Worm (Caenorhabditis elegans): ENCODE results near the gene asd-1.

The asd-1 gene

ce11 chrIII:4152828-4153227 is 44.3 kb upstream of the asd-1 start:
- no peak for TF ChIP-seq hlh-1 (tag; optimal IDR thresholded peaks at IDR 0.05)

DNA sequence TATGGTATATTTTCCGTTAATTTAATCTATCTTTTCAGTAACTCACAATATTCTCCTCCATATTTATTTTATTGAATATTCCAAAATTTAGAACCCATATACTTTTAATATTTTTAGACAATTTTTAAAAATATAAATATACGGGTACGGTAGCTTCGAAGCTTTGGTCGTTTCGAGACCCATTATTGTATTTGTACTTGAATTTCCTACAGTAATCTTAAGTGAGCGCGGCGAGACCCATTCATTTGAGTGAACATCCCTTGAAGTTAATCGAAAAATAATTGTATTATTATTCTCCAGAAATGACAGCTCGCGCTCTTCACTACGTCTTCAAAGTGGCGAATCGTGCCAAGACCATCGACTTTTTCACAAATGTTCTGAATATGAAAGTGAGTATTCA is 43.8 kb upstream of the asd-1 start, which contains the start of gene glod-4:
glod-4 (plus strand) TSS at position 301 of the 400 bp plus-strand sequence.
- TF ChIP-seq hlh-1 (tag; optimal IDR thresholded peaks at IDR 0.05) (no peak), sptf-1 (tag; optimal IDR thresholded peaks at IDR 0.05) (no peak), drap-1 (GFP tag; optimal IDR thresholded peaks at IDR 0.05) (no peak), nhr-76 (tag; optimal IDR thresholded peaks at IDR 0.05) (no peak), unc-39 (tag; optimal IDR thresholded peaks at IDR 0.05) (no peak), lin-32 (GFP tag; optimal IDR thresholded peaks at IDR 0.05) (no peak), ceh-43 (GFP tag; optimal IDR thresholded peaks at IDR 0.05) (no peak)

DNA sequence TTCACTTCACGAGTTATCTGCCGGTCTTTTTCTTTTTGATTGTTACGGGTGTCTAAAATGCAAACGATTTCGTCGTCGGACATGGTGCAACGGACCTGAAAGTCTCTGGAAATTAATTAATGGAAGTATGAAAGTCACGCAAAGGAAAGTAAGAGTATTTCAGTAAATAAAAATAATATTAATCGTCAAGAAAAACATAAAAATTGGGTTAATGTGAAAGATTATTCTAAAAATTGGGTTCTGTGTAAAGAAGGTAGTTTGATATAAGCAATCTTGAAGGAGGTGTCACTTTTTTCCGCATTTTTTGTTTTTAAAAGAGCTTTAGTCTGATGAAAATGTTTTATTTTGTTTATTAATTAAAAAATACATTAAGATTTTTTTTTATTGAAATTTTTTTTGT is 39.8 kb upstream of the asd-1 start, which contains the start of gene C16C10.9:
C16C10.9 (minus strand) TSS at position 101 of the 400 bp plus-strand sequence.
- no peak for TF ChIP-seq pha-4 (tag; optimal IDR thresholded peaks at IDR 0.05)

DNA sequence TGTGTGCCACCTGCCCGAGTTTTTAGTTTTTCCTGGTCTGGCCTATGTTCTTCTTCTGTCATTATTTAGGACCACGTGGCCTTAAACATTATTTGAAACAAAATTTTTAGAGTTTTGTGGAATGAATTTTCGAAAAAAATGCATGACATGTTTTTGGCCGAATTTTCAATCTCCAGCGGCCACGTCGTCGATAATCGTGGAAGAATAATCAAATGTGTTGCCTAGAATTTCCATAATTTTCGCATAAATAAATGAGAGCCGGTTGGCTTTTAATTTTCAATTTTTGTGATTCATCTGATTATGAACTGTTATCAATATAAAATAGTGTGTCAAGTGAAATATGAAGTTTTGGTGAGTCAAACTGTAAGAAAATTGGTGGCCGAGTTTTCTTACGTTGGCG is 36.1 kb upstream of the asd-1 start, which contains the start of gene C01G12.16:
C01G12.16 (plus strand) TSS at position 301 of the 400 bp plus-strand sequence.
- no peak for TF ChIP-seq ztf-11 (tag; optimal IDR thresholded peaks at IDR 0.05)
- no peak for TF ChIP-seq blmp-1 (tag; optimal IDR thresholded peaks at IDR 0.05)
- TF ChIP-seq ceh-83 (GFP tag; optimal IDR thresholded peaks at IDR 0.05) = no peak
- TF ChIP-seq cnd-1 (tag; optimal IDR thresholded peaks at IDR 0.05) = no peak
- no peak for TF ChIP-seq nhr-12 (tag; optimal IDR thresholded peaks at IDR 0.05)
- no peak for TF ChIP-seq snpc-4 (tag; optimal IDR thresholded peaks at IDR 0.05)
- TF ChIP-seq ceh-39 (tag; optimal IDR thresholded peaks at IDR 0.05) = no peak

DNA sequence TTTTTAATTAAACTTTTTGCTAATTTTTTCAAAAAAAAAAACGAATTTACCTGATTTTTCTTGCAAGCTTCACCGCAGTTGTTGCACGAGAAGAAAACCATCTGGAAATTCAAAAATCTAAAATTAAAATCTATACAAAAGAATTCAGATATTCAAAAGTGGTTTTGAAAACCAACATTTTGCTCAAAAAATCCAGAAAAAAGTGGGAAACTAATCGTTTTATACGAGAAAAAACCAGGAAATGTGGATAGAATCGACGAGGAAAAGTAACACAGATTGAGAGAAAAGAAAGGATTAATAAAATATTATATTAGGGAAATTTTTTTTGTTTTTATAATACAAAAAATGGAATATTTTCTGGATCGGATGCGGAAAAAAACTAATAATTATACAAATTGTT is 33.0 kb upstream of the asd-1 start, which contains the start of gene C16C10.8:
C16C10.8 (minus strand) TSS at position 101 of the 400 bp plus-strand sequence.
- TF ChIP-seq nhr-12 (tag; optimal IDR thresholded peaks at IDR 0.05) (no peak), hlh-1 (tag; optimal IDR thresholded peaks at IDR 0.05) (no peak), drap-1 (GFP tag; optimal IDR thresholded peaks at IDR 0.05) (no peak)

DNA sequence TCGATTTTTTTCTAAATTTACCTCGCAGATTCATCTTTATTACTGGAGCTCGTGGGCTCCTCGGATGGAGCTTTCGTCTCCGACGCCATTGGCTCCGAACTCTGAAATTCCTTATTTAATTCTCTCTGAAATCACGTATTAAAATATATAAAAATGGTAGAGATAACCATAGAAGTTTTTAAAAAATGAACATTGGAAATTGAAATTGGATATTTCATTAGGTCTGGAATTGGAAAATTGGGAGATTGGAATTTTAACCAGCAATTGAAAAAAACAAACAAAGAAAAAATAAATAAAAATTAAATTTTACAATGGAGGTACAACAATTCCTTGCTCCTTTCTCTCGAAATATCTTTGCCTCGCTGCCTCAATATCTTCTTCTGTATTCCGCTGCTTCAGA is 30.3 kb upstream of the asd-1 start, which contains the start of gene rnf-5:
rnf-5 (minus strand) TSS at position 101 of the 400 bp plus-strand sequence.
- no peak for TF ChIP-seq nhr-28 (tag; optimal IDR thresholded peaks at IDR 0.05)
- no peak for TF ChIP-seq unc-39 (tag; optimal IDR thresholded peaks at IDR 0.05)
- no peak for TF ChIP-seq zip-8 (tag; optimal IDR thresholded peaks at IDR 0.05)
- no peak for TF ChIP-seq nhr-237 (tag; optimal IDR thresholded peaks at IDR 0.05)
- no peak for TF ChIP-seq snpc-4 (tag; optimal IDR thresholded peaks at IDR 0.05)
- TF ChIP-seq unc-62 (GFP tag; optimal IDR thresholded peaks at IDR 0.05) = no peak
- no peak for TF ChIP-seq nhr-12 (tag; optimal IDR thresholded peaks at IDR 0.05)
- TF ChIP-seq flh-1 (GFP tag; optimal IDR thresholded peaks at IDR 0.05) = no peak
- TF ChIP-seq nhr-76 (tag; optimal IDR thresholded peaks at IDR 0.05) = no peak
- TF ChIP-seq mab-5 (tag; optimal IDR thresholded peaks at IDR 0.05) = no peak
- TF ChIP-seq ceh-43 (GFP tag; optimal IDR thresholded peaks at IDR 0.05) = no peak
- TF ChIP-seq ces-1 (GFP tag; optimal IDR thresholded peaks at IDR 0.05) = no peak
- TF ChIP-seq sem-2 (GFP tag; optimal IDR thresholded peaks at IDR 0.05) = no peak
- TF ChIP-seq hlh-1 (tag; optimal IDR thresholded peaks at IDR 0.05) = no peak
- TF ChIP-seq lsy-2 (tag; optimal IDR thresholded peaks at IDR 0.05) = no peak

ce11 chrIII:4168665-4169064 is 28.4 kb upstream of the asd-1 start, which contains the start of gene ccdc-55:
ccdc-55 (minus strand) TSS chrIII:4168765.
- TF ChIP-seq pha-4 (tag; optimal IDR thresholded peaks at IDR 0.05) = no peak
- no peak for TF ChIP-seq hlh-1 (tag; optimal IDR thresholded peaks at IDR 0.05)
- no peak for TF ChIP-seq lin-13 (tag; optimal IDR thresholded peaks at IDR 0.05)
- no peak for TF ChIP-seq sem-2 (GFP tag; optimal IDR thresholded peaks at IDR 0.05)
- no peak for TF ChIP-seq sptf-1 (tag; optimal IDR thresholded peaks at IDR 0.05)
- TF ChIP-seq ztf-11 (tag; optimal IDR thresholded peaks at IDR 0.05) = no peak
- TF ChIP-seq ceh-39 (tag; optimal IDR thresholded peaks at IDR 0.05) = no peak
- no peak for TF ChIP-seq flh-1 (GFP tag; optimal IDR thresholded peaks at IDR 0.05)
- TF ChIP-seq nhr-237 (tag; optimal IDR thresholded peaks at IDR 0.05) = no peak
- TF ChIP-seq zip-8 (tag; optimal IDR thresholded peaks at IDR 0.05) = no peak

DNA sequence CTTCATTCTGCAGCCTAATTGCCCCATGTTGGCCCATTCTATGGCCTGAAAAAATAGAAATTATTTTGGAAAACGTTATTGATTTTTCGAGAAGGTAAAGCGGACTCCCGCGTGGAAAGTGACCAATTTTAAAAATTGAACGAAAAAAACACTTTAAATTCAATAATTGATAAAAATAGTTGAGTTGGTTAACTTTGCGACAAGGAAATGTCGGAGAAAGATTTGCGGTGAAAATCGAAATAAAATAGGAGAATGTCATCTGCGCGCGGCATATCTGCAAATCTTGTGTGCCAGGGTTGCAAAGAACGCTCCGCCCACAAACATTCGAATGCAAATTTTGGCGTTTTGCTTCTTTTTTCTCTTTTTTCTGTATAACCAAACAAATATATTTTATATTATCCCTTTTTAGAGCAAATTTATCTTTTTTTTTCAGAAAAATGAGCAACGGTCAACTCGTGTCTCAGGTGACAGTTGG is 26.1 kb upstream of the asd-1 start, which contains the start of the genes rnf-121 and C16C10.4:
rnf-121 (minus strand) TSS at position 51 of the 475 bp plus-strand sequence.
C16C10.4 (plus strand) TSS at position 434 of the 475 bp plus-strand sequence.
- TF ChIP-seq nhr-12 (tag; optimal IDR thresholded peaks at IDR 0.05) = peak; percentile 99
- TF ChIP-seq tbx-8 (GFP tag; optimal IDR thresholded peaks at IDR 0.05) = peak; percentile 81
- peak; percentile 62 for TF ChIP-seq pha-4 (tag; optimal IDR thresholded peaks at IDR 0.05)
- TF ChIP-seq ceh-43 (GFP tag; optimal IDR thresholded peaks at IDR 0.05) = peak; percentile 92
- peak; percentile 94 for TF ChIP-seq ceh-83 (GFP tag; optimal IDR thresholded peaks at IDR 0.05)
- peak; percentile 93 for TF ChIP-seq M03D4.4 (tag; optimal IDR thresholded peaks at IDR 0.05)
- no peak for TF ChIP-seq snpc-4 (tag; optimal IDR thresholded peaks at IDR 0.05)
- TF ChIP-seq nhr-2 (tag; optimal IDR thresholded peaks at IDR 0.05) = peak; percentile 20
- TF ChIP-seq ces-1 (GFP tag; optimal IDR thresholded peaks at IDR 0.05) = no peak
- TF ChIP-seq lsy-2 (tag; optimal IDR thresholded peaks at IDR 0.05) = peak; percentile 72
- peak; percentile 71 for TF ChIP-seq unc-39 (tag; optimal IDR thresholded peaks at IDR 0.05)
- peak; percentile 91 for TF ChIP-seq mab-5 (tag; optimal IDR thresholded peaks at IDR 0.05)
- TF ChIP-seq elt-3 (tag; optimal IDR thresholded peaks at IDR 0.05) = peak; percentile 78
- TF ChIP-seq nhr-237 (tag; optimal IDR thresholded peaks at IDR 0.05) = peak; percentile 53
- peak; percentile 82 for TF ChIP-seq mep-1 (tag; optimal IDR thresholded peaks at IDR 0.05)
- TF ChIP-seq nhr-28 (tag; optimal IDR thresholded peaks at IDR 0.05) = peak; percentile 73
- TF ChIP-seq mls-2 (tag; optimal IDR thresholded peaks at IDR 0.05) = peak; percentile 94
- peak; percentile 83 for TF ChIP-seq flh-1 (GFP tag; optimal IDR thresholded peaks at IDR 0.05)
- peak; percentile 88 for TF ChIP-seq drap-1 (GFP tag; optimal IDR thresholded peaks at IDR 0.05)
- TF ChIP-seq blmp-1 (tag; optimal IDR thresholded peaks at IDR 0.05) = peak; percentile 73
- peak; percentile 93 for TF ChIP-seq unc-120 (tag; optimal IDR thresholded peaks at IDR 0.05; ENCODE audit: poor library complexity, severe bottlenecking)
- peak; percentile 85 for TF ChIP-seq hlh-1 (tag; optimal IDR thresholded peaks at IDR 0.05)
- peak; percentile 94 for TF ChIP-seq ztf-11 (tag; optimal IDR thresholded peaks at IDR 0.05)

All from whole organism, mixed stage, embryonic.